Fruit fly (Drosophila melanogaster) whole organism, embryonic: ENCODE measurements around the gene SclB.
A peak's percentile ranks its signal among the peaks of the same experiment; 100 is the strongest.

Source experiments
- B-H2 ChIP-seq: fragments of 200-800 bp; sonication (Bioruptor generic); optimal IDR thresholded peaks from 2 replicates; lab custom pipeline; 2018; ENCODE audit warnings: missing biosample characterization, mild to moderate bottlenecking, missing genetic modification characterization
- CG10267 ChIP-seq: fragments of 200-800 bp; sonication (Bioruptor generic); optimal IDR thresholded peaks from 2 replicates; lab custom pipeline; 2018; ENCODE audit warnings: missing biosample characterization, mild to moderate bottlenecking, missing genetic modification characterization, moderate library complexity
- CG10321 ChIP-seq: fragments of 200-800 bp; sonication (Bioruptor generic); IDR thresholded peaks from 2 replicates; pipeline ENCODE4 v1.3.6; 2022; ENCODE audit warnings: missing biosample characterization, missing genetic modification characterization
- CG10366 ChIP-seq: fragments of 200-800 bp; sonication (Bioruptor generic); IDR thresholded peaks from 2 replicates; pipeline ENCODE4 v1.3.6; 2022; ENCODE audit warnings: missing biosample characterization, missing genetic modification characterization
- CG10979 ChIP-seq: fragments of 200-800 bp; sonication (Bioruptor generic); optimal IDR thresholded peaks from 2 replicates; lab custom pipeline; 2018; ENCODE audit warnings: missing biosample characterization, mild to moderate bottlenecking, missing genetic modification characterization, moderate library complexity
- CG12391 ChIP-seq: fragments of 200-800 bp; sonication (Bioruptor generic); optimal IDR thresholded peaks from 3 replicates; lab custom pipeline; 2018; ENCODE audit warnings: missing biosample characterization, mild to moderate bottlenecking, missing genetic modification characterization, moderate library complexity
- CG14050 ChIP-seq: fragments of 200-800 bp; sonication (Bioruptor generic); IDR thresholded peaks from 3 replicates; pipeline ENCODE4 v1.3.6; 2022; ENCODE audit warnings: missing biosample characterization, missing genetic modification characterization
- CG14441 ChIP-seq: fragments of 200-800 bp; sonication (Bioruptor generic); IDR thresholded peaks from 2 replicates; pipeline ENCODE4 v1.3.6; 2022; ENCODE audit warnings: missing biosample characterization, missing genetic modification characterization
- CG15073 ChIP-seq: fragments of 200-800 bp; sonication (Bioruptor generic); optimal IDR thresholded peaks from 2 replicates; lab custom pipeline; 2016; ENCODE audit warnings: missing biosample characterization, missing genetic modification characterization
- CG15269 ChIP-seq: fragments of 200-800 bp; sonication (Bioruptor generic); optimal IDR thresholded peaks from 2 replicates; lab custom pipeline; 2018; ENCODE audit warnings: missing biosample characterization, mild to moderate bottlenecking, missing genetic modification characterization, moderate library complexity
- CG17359 ChIP-seq: fragments of 200-800 bp; sonication (Bioruptor generic); optimal IDR thresholded peaks from 3 replicates; lab custom pipeline; 2018; ENCODE audit warnings: missing biosample characterization, mild to moderate bottlenecking, missing genetic modification characterization, moderate library complexity
- CG18599 ChIP-seq: fragments of 200-800 bp; sonication (Bioruptor generic); optimal IDR thresholded peaks from 3 replicates; lab custom pipeline; 2017; ENCODE audit warnings: missing biosample characterization, missing genetic modification characterization, mild to moderate bottlenecking, moderate library complexity, missing genetic modification reagents
- CG2199 ChIP-seq: fragments of 200-800 bp; sonication (Bioruptor generic); IDR thresholded peaks from 3 replicates; pipeline ENCODE4 v1.3.6; 2022; ENCODE audit warnings: missing biosample characterization, missing genetic modification characterization
- CG34422 ChIP-seq: fragments of 200-800 bp; sonication (Bioruptor generic); IDR thresholded peaks from 3 replicates; pipeline ENCODE4 v1.3.6; 2022; ENCODE audit warnings: missing biosample characterization, missing genetic modification characterization
- CG3995 ChIP-seq: fragments of 200-800 bp; sonication (Bioruptor generic); optimal IDR thresholded peaks from 3 replicates; lab custom pipeline; 2016; ENCODE audit warnings: missing biosample characterization, missing genetic modification characterization
- CG4854 ChIP-seq: fragments of 200-800 bp; sonication (Bioruptor generic); optimal IDR thresholded peaks from 2 replicates; lab custom pipeline; 2016; ENCODE audit warnings: missing biosample characterization, missing genetic modification characterization, inconsistent platforms
- CG6689 ChIP-seq: fragments of 200-800 bp; sonication (Bioruptor generic); IDR thresholded peaks from 2 replicates; pipeline ENCODE4 v1.3.6; 2022; ENCODE audit warnings: missing biosample characterization, missing genetic modification characterization
- CG7786 ChIP-seq: fragments of 200-800 bp; sonication (Bioruptor generic); optimal IDR thresholded peaks from 2 replicates; lab custom pipeline; 2016; ENCODE audit warnings: missing biosample characterization, missing genetic modification characterization
- CG7963 ChIP-seq: fragments of 200-800 bp; sonication (Bioruptor generic); IDR thresholded peaks from 3 replicates; pipeline ENCODE4 v1.3.6; 2022; ENCODE audit warnings: missing biosample characterization, missing genetic modification characterization; ENCODE audit not compliant: partially characterized antibody
- Chrac-16 ChIP-seq: fragments of 200-800 bp; sonication (Bioruptor generic); optimal IDR thresholded peaks from 3 replicates; lab custom pipeline; 2016; ENCODE audit warnings: missing biosample characterization, missing genetic modification characterization
- CkIIα-i1 ChIP-seq: fragments of 200-800 bp; sonication (Bioruptor generic); IDR thresholded peaks from 2 replicates; pipeline ENCODE4 v1.3.6; 2022; ENCODE audit warnings: missing biosample characterization, missing genetic modification characterization
- Dip2 ChIP-seq: fragments of 200-800 bp; sonication (Bioruptor generic); IDR thresholded peaks from 2 replicates; pipeline ENCODE4 v1.3.6; 2022; ENCODE audit warnings: missing biosample characterization, missing genetic modification characterization
- E2f1 ChIP-seq: fragments of 200-800 bp; sonication (Bioruptor generic); IDR thresholded peaks from 2 replicates; pipeline ENCODE4 v1.3.6; 2022; ENCODE audit warnings: missing biosample characterization, missing genetic modification characterization
- Eip74EF ChIP-seq, 2 experiments: fragments of 200-800 bp in 1 of 2; fragments of >200 bp in 1 of 2; sonication (Bioruptor generic) in 1 of 2; optimal IDR thresholded peaks; 2 replicates each; lab custom pipeline; 2017 to 2019; ENCODE audit warnings: missing biosample characterization in 2 of 2, missing genetic modification characterization in 2 of 2, mild to moderate bottlenecking in 1 of 2, moderate library complexity in 1 of 2
- Elba2 ChIP-seq: fragments of 200-800 bp; sonication (Bioruptor generic); optimal IDR thresholded peaks from 3 replicates; lab custom pipeline; 2016; ENCODE audit warnings: missing biosample characterization, missing genetic modification characterization
- Fer1 ChIP-seq: fragments of 200-800 bp; sonication (Bioruptor generic); optimal IDR thresholded peaks from 2 replicates; lab custom pipeline; 2017; ENCODE audit warnings: missing biosample characterization, mild to moderate bottlenecking, missing genetic modification characterization
- Fer3 ChIP-seq: fragments of 200-800 bp; sonication (Bioruptor generic); optimal IDR thresholded peaks from 2 replicates; lab custom pipeline; 2018; ENCODE audit warnings: missing biosample characterization, mild to moderate bottlenecking, missing genetic modification characterization, moderate library complexity
- Hand ChIP-seq: fragments of 200-800 bp; sonication (Bioruptor generic); optimal IDR thresholded peaks from 2 replicates; lab custom pipeline; 2017; ENCODE audit warnings: mild to moderate bottlenecking, missing biosample characterization, missing genetic modification reagents, missing genetic modification characterization
- Hmr ChIP-seq: fragments of 200-800 bp; sonication (Bioruptor generic); optimal IDR thresholded peaks from 3 replicates; lab custom pipeline; 2017; ENCODE audit warnings: mild to moderate bottlenecking, missing biosample characterization, missing genetic modification reagents, missing genetic modification characterization
- Med ChIP-seq: fragments of 200-800 bp; sonication (Bioruptor generic); peaks from one replicate; lab custom pipeline; 2016; ENCODE audit warnings: missing biosample characterization, missing genetic modification characterization, mild to moderate bottlenecking, inconsistent platforms, moderate library complexity
- NC2α ChIP-seq: fragments of 200-800 bp; sonication (Bioruptor generic); optimal IDR thresholded peaks from 2 replicates; lab custom pipeline; 2016; ENCODE audit warnings: missing biosample characterization, missing genetic modification characterization
- Nf-YA ChIP-seq: fragments of 200-800 bp; sonication (Bioruptor generic); IDR thresholded peaks from 2 replicates; pipeline ENCODE4 v1.3.6; 2022; ENCODE audit warnings: missing biosample characterization, missing genetic modification characterization
- Scr ChIP-seq: fragments of 200-800 bp; sonication (Bioruptor generic); IDR thresholded peaks from 2 replicates; pipeline ENCODE4 v1.3.6; 2022; ENCODE audit warnings: missing biosample characterization, missing genetic modification characterization; ENCODE audit not compliant: partially characterized antibody
- Taf1 ChIP-seq: fragments of 200-800 bp; sonication (Bioruptor generic); IDR thresholded peaks from 2 replicates; pipeline ENCODE4 v1.3.6; 2022; ENCODE audit warnings: missing biosample characterization, missing genetic modification characterization
- Xbp1 ChIP-seq: fragments of 200-800 bp; sonication (Bioruptor generic); optimal IDR thresholded peaks from 3 replicates; lab custom pipeline; 2016; ENCODE audit warnings: missing biosample characterization, mild to moderate bottlenecking, missing genetic modification characterization
- bsh ChIP-seq, 2 experiments: fragments of 200-800 bp; sonication (Bioruptor generic); optimal IDR thresholded peaks; 2 replicates each; lab custom pipeline; 2017 to 2018; ENCODE audit warnings: mild to moderate bottlenecking in 2 of 2, missing biosample characterization in 2 of 2, missing genetic modification characterization in 2 of 2, moderate library complexity in 1 of 2
- crp ChIP-seq, 2 experiments: fragments of 200-800 bp; sonication (Bioruptor generic); optimal IDR thresholded peaks; 2 replicates in 1 of 2; 3 replicates in 1 of 2; lab custom pipeline; 2017; ENCODE audit warnings: missing biosample characterization in 2 of 2, missing genetic modification characterization in 2 of 2, mild to moderate bottlenecking in 1 of 2, moderate library complexity in 1 of 2
- dan ChIP-seq: fragments of 200-800 bp; sonication (Bioruptor generic); IDR thresholded peaks from 2 replicates; pipeline ENCODE4 v1.3.6; 2022; ENCODE audit warnings: missing biosample characterization, missing genetic modification characterization
- dmrt11E ChIP-seq: fragments of 200-800 bp; sonication (Bioruptor generic); optimal IDR thresholded peaks from 3 replicates; lab custom pipeline; 2018; ENCODE audit warnings: missing biosample characterization, mild to moderate bottlenecking, missing genetic modification characterization, moderate library complexity
- dmrt99B ChIP-seq: fragments of 200-800 bp; sonication (Bioruptor generic); optimal IDR thresholded peaks from 2 replicates; lab custom pipeline; 2018; ENCODE audit warnings: missing biosample characterization, mild to moderate bottlenecking, missing genetic modification characterization, moderate library complexity
- dysf ChIP-seq: fragments of 200-800 bp; sonication (Bioruptor generic); IDR thresholded peaks from 3 replicates; pipeline ENCODE4 v1.3.6; 2022; ENCODE audit warnings: missing biosample characterization, missing genetic modification characterization
- kay ChIP-seq: fragments of 200-800 bp; sonication (Bioruptor generic); optimal IDR thresholded peaks from 2 replicates; lab custom pipeline; 2016; ENCODE audit warnings: missing biosample characterization, missing genetic modification characterization
- nau ChIP-seq: fragments of 200-800 bp; sonication (Bioruptor generic); optimal IDR thresholded peaks from 3 replicates; lab custom pipeline; 2017; ENCODE audit warnings: missing biosample characterization, mild to moderate bottlenecking, missing genetic modification characterization, missing genetic modification reagents
- phol ChIP-seq: fragments of 200-800 bp; sonication (Bioruptor generic); optimal IDR thresholded peaks from 3 replicates; lab custom pipeline; 2018; ENCODE audit warnings: missing biosample characterization, mild to moderate bottlenecking, missing genetic modification characterization, moderate library complexity
- pum ChIP-seq: fragments of 200-800 bp; sonication (Bioruptor generic); optimal IDR thresholded peaks from 2 replicates; lab custom pipeline; 2016; ENCODE audit warnings: missing biosample characterization, missing genetic modification characterization
- ranshi ChIP-seq: fragments of 200-800 bp; sonication (Bioruptor generic); IDR thresholded peaks from 2 replicates; pipeline ENCODE4 v1.3.6; 2022; ENCODE audit warnings: missing biosample characterization, missing genetic modification characterization
- sd ChIP-seq: fragments of 200-800 bp; sonication (Bioruptor generic); optimal IDR thresholded peaks from 3 replicates; lab custom pipeline; 2018; ENCODE audit warnings: missing biosample characterization, mild to moderate bottlenecking, missing genetic modification characterization, moderate library complexity
- sima ChIP-seq: fragments of 200-800 bp; sonication (Bioruptor generic); optimal IDR thresholded peaks from 2 replicates; lab custom pipeline; 2016; ENCODE audit warnings: missing biosample characterization, missing genetic modification characterization
- stc ChIP-seq: fragments of 200-800 bp; sonication (Bioruptor generic); IDR thresholded peaks from 2 replicates; pipeline ENCODE4 v1.3.6; 2022; ENCODE audit warnings: missing biosample characterization, missing genetic modification characterization
- unpg ChIP-seq: fragments of 200-800 bp; sonication (Bioruptor generic); optimal IDR thresholded peaks from 3 replicates; lab custom pipeline; 2018; ENCODE audit warnings: missing biosample characterization, mild to moderate bottlenecking, missing genetic modification characterization, moderate library complexity

The SclB gene

dm6 chr2L:16852318-16852932 lies 14.7 kb downstream of the SclB start, which contains the start of gene CG31810 (continued):
- TF ChIP-seq Chrac-16 (GFP tag; lab: Kevin White, UChicago) (no peak), Hmr (GFP tag; lab: Kevin White, UChicago) (peak; percentile 19), CG10321 (GFP tag; lab: Robert Waterston, UW) (no peak), sima (GFP tag; lab: Kevin White, UChicago) (no peak), CG10267 (tag; lab: Kevin White, UChicago) (no peak), crp (GFP tag; optimal IDR thresholded peaks at IDR 0.05; lab: Kevin White, UChicago) (no peak), CG15073 (GFP tag; lab: Kevin White, UChicago) (no peak), unpg (GFP tag; lab: Kevin White, UChicago) (peak; percentile 35), CG34422 (GFP tag; lab: Robert Waterston, UW) (no peak), dmrt99B (no peak), bsh (GFP tag; optimal IDR thresholded peaks at IDR 0.05; lab: Kevin White, UChicago) (no peak), dmrt11E (tag; lab: Kevin White, UChicago) (no peak), dysf (GFP tag; lab: Robert Waterston, UW) (no peak), CG12391 (tag; lab: Kevin White, UChicago) (peak; percentile 17), Xbp1 (GFP tag; lab: Kevin White, UChicago) (no peak), CG18599 (GFP tag; lab: Kevin White, UChicago) (no peak), NC2α (no peak), Fer1 (GFP tag; lab: Kevin White, UChicago) (peak; percentile 8), CG14441 (GFP tag; lab: Robert Waterston, UW) (no peak), Taf1 (GFP tag; lab: Robert Waterston, UW) (no peak), nau (GFP tag; lab: Kevin White, UChicago) (no peak), Dip2 (GFP tag; lab: Robert Waterston, UW) (no peak), CG6689 (GFP tag; lab: Robert Waterston, UW) (no peak), ranshi (no peak), pum (no peak), CG10979 (no peak), CG15269 (tag; lab: Kevin White, UChicago) (peak; percentile 23), sd (no peak), kay (GFP tag; lab: Kevin White, UChicago) (no peak), CG2199 (GFP tag; lab: Robert Waterston, UW) (peak; percentile 7; the same call in 1 of the 3 replicates), CG4854 (GFP tag; lab: Kevin White, UChicago) (no peak), CG7963 (GFP tag; lab: Robert Waterston, UW) (no peak), CG3995 (GFP tag; lab: Kevin White, UChicago) (no peak), CkIIα-i1 (GFP tag; lab: Robert Waterston, UW) (no peak), E2f1 (no peak), Hand (GFP tag; lab: Kevin White, UChicago) (no peak), phol (tag; lab: Kevin White, UChicago) (peak; percentile 2), stc (GFP tag; lab: Robert Waterston, UW) (0 out of 2 replicates have a peak, but pooled peaks have one; percentile 8), CG10366 (no peak), Elba2 (GFP tag; lab: Kevin White, UChicago) (no peak), CG17359 (tag; lab: Kevin White, UChicago) (peak; percentile 42), Med (GFP tag; lab: Kevin White, UChicago) (peak; percentile 11), Nf-YA (GFP tag; lab: Robert Waterston, UW) (no peak), CG14050 (GFP tag; lab: Robert Waterston, UW) (no peak), B-H2 (GFP tag; lab: Kevin White, UChicago) (no peak), CG7786 (no peak), Eip74EF (GFP tag; optimal IDR thresholded peaks at IDR 0.05; lab: Kevin White, UChicago) (no peak), dan (GFP tag; lab: Robert Waterston, UW) (no peak), Fer3 (tag; lab: Kevin White, UChicago) (no peak), Scr (GFP tag; lab: Robert Waterston, UW) (no peak)
